Worm (Caenorhabditis elegans) whole organism, L2 larva: ENCODE data around the gene T05C12.11.
A peak's percentile ranks its signal among the peaks of the same experiment; 100 is the strongest.

ENCODE experiments used
- C34F6.9 ChIP-seq: fragments of 150-350 bp; optimal IDR thresholded peaks from 2 replicates; lab custom pipeline; 2014; ENCODE audit warnings: missing biosample characterization, missing genetic modification characterization
- F13H6.1 ChIP-seq: sonication (generic microtip); optimal IDR thresholded peaks from 2 replicates; lab custom pipeline; 2016; ENCODE audit warnings: missing genetic modification characterization, missing compliant biosample characterization
- R02D3.7 ChIP-seq: fragments of 150-350 bp; optimal IDR thresholded peaks from 2 replicates; lab custom pipeline; 2014; ENCODE audit warnings: missing biosample characterization, missing genetic modification characterization
- Y55F3AM.14 ChIP-seq: fragments of 200-800 bp; sonication (Bioruptor generic); optimal IDR thresholded peaks from 2 replicates; lab custom pipeline; 2018; ENCODE audit warnings: mild to moderate bottlenecking, missing genetic modification characterization, missing compliant biosample characterization
- ZK546.5 ChIP-seq: sonication (generic microtip); optimal IDR thresholded peaks from 2 replicates; lab custom pipeline; 2017; ENCODE audit warnings: missing biosample characterization, missing genetic modification characterization
- alr-1 ChIP-seq: fragments of 150-350 bp; optimal IDR thresholded peaks from 2 replicates; lab custom pipeline; 2014; ENCODE audit warnings: missing biosample characterization, missing genetic modification characterization
- aly-2 ChIP-seq: fragments of 150-350 bp; optimal IDR thresholded peaks from 2 replicates; lab custom pipeline; 2014; ENCODE audit warnings: missing biosample characterization, missing genetic modification characterization
- ama-1 ChIP-seq: fragments of 150-350 bp; optimal IDR thresholded peaks from 2 replicates; lab custom pipeline; 2018; ENCODE audit warnings: inconsistent platforms
- blmp-1 ChIP-seq: sonication (generic microtip); optimal IDR thresholded peaks from 2 replicates; lab custom pipeline; 2017; ENCODE audit warnings: missing genetic modification characterization, mild to moderate bottlenecking, missing compliant biosample characterization, antibody characterized with exemption, moderate library complexity; ENCODE audit not compliant: insufficient read depth
- ceh-16 ChIP-seq: fragments of 150-350 bp; optimal IDR thresholded peaks from 2 replicates; lab custom pipeline; 2014; ENCODE audit warnings: missing biosample characterization, missing genetic modification characterization
- ceh-82 ChIP-seq: fragments of 150-350 bp; optimal IDR thresholded peaks from 2 replicates; lab custom pipeline; 2014; ENCODE audit warnings: missing biosample characterization, missing genetic modification characterization
- crh-2 ChIP-seq: sonication (generic microtip); optimal IDR thresholded peaks from 2 replicates; lab custom pipeline; 2017; ENCODE audit warnings: missing biosample characterization, missing genetic modification characterization
- dmd-4 ChIP-seq: sonication (generic microtip); optimal IDR thresholded peaks from 2 replicates; lab custom pipeline; 2017; ENCODE audit warnings: missing biosample characterization, missing genetic modification characterization
- egl-27 ChIP-seq: sonication (generic microtip); optimal IDR thresholded peaks from 3 replicates; lab custom pipeline; 2017; ENCODE audit warnings: missing biosample characterization, missing genetic modification reagents, missing genetic modification characterization
- elt-1 ChIP-seq: fragments of 150-350 bp; optimal IDR thresholded peaks from 2 replicates; lab custom pipeline; 2014; ENCODE audit warnings: missing biosample characterization, missing genetic modification characterization
- elt-3 ChIP-seq: sonication (generic microtip); optimal IDR thresholded peaks from 2 replicates; lab custom pipeline; 2017; ENCODE audit warnings: missing biosample characterization, missing genetic modification characterization
- fos-1 ChIP-seq: fragments of 150-350 bp; optimal IDR thresholded peaks from 2 replicates; lab custom pipeline; 2014; ENCODE audit warnings: missing biosample characterization, missing genetic modification characterization
- gmeb-1 ChIP-seq: fragments of 150-350 bp; optimal IDR thresholded peaks from 2 replicates; lab custom pipeline; 2014; ENCODE audit warnings: missing biosample characterization, missing genetic modification characterization
- lin-11 ChIP-seq: fragments of 150-350 bp; sonication (generic microtip); optimal IDR thresholded peaks from 2 replicates; lab custom pipeline; 2014; ENCODE audit warnings: missing biosample characterization, missing genetic modification characterization, inconsistent platforms, mixed read lengths
- lin-13 ChIP-seq: fragments of 150-350 bp; optimal IDR thresholded peaks from 2 replicates; lab custom pipeline; 2014; ENCODE audit warnings: missing biosample characterization, missing genetic modification reagents, missing genetic modification characterization
- lin-39 ChIP-seq: fragments of 150-350 bp; optimal IDR thresholded peaks from 2 replicates; lab custom pipeline; 2014; ENCODE audit warnings: missing biosample characterization, missing genetic modification reagents, missing genetic modification characterization
- lsy-2 ChIP-seq, 2 experiments: fragments of 150-350 bp in 1 of 2; sonication (generic microtip) in 1 of 2; optimal IDR thresholded peaks; 2 replicates each; lab custom pipeline; 2014 to 2017; ENCODE audit warnings: missing biosample characterization in 2 of 2, missing genetic modification characterization in 2 of 2
- mab-5 ChIP-seq: fragments of 150-350 bp; optimal IDR thresholded peaks from 2 replicates; lab custom pipeline; 2014; ENCODE audit warnings: missing biosample characterization, missing genetic modification characterization
- mbf-1 ChIP-seq: sonication (generic microtip); optimal IDR thresholded peaks from 2 replicates; lab custom pipeline; 2017; ENCODE audit warnings: missing biosample characterization, missing genetic modification characterization
- mdl-1 ChIP-seq, 2 experiments: fragments of 150-350 bp in 1 of 2; sonication (generic microtip) in 1 of 2; optimal IDR thresholded peaks; 2 replicates each; lab custom pipeline; 2017; ENCODE audit warnings: missing biosample characterization in 2 of 2, missing genetic modification characterization in 2 of 2
- nhr-10 ChIP-seq: sonication (generic microtip); optimal IDR thresholded peaks from 2 replicates; lab custom pipeline; 2017; ENCODE audit warnings: missing biosample characterization, missing genetic modification characterization
- nhr-12 ChIP-seq: fragments of 150-350 bp; optimal IDR thresholded peaks from 2 replicates; lab custom pipeline; 2014; ENCODE audit warnings: missing biosample characterization, missing genetic modification characterization
- nhr-129 ChIP-seq: fragments of 150-350 bp; optimal IDR thresholded peaks from 2 replicates; lab custom pipeline; 2014; ENCODE audit warnings: missing biosample characterization, missing genetic modification characterization
- nhr-21 ChIP-seq: fragments of 150-350 bp; optimal IDR thresholded peaks from 2 replicates; lab custom pipeline; 2014; ENCODE audit warnings: missing biosample characterization, missing genetic modification characterization
- nhr-23 ChIP-seq: fragments of 150-350 bp; optimal IDR thresholded peaks from 2 replicates; lab custom pipeline; 2014; ENCODE audit warnings: missing biosample characterization, missing genetic modification reagents, missing genetic modification characterization
- nhr-237 ChIP-seq: fragments of 150-350 bp; optimal IDR thresholded peaks from 2 replicates; lab custom pipeline; 2014; ENCODE audit warnings: missing biosample characterization, missing genetic modification characterization
- nhr-25 ChIP-seq: fragments of 150-350 bp; sonication (generic microtip); optimal IDR thresholded peaks from 3 replicates; lab custom pipeline; 2014; ENCODE audit warnings: missing biosample characterization, missing genetic modification characterization
- nhr-6 ChIP-seq: fragments of 150-350 bp; optimal IDR thresholded peaks from 2 replicates; lab custom pipeline; 2014; ENCODE audit warnings: missing biosample characterization, missing genetic modification characterization
- nhr-77 ChIP-seq: fragments of 150-350 bp; optimal IDR thresholded peaks from 2 replicates; lab custom pipeline; 2014; ENCODE audit warnings: missing biosample characterization, missing genetic modification characterization
- peb-1 ChIP-seq: fragments of 150-350 bp; optimal IDR thresholded peaks from 2 replicates; lab custom pipeline; 2014; ENCODE audit warnings: missing biosample characterization, missing genetic modification characterization
- sem-4 ChIP-seq: fragments of 150-350 bp; optimal IDR thresholded peaks from 2 replicates; lab custom pipeline; 2014; ENCODE audit warnings: missing biosample characterization, missing genetic modification reagents, missing genetic modification characterization
- skn-1 ChIP-seq: sonication (generic microtip); optimal IDR thresholded peaks from 2 replicates; lab custom pipeline; 2017; ENCODE audit warnings: missing biosample characterization, missing genetic modification characterization
- sma-3 ChIP-seq: sonication (generic microtip); optimal IDR thresholded peaks from 2 replicates; lab custom pipeline; 2016; ENCODE audit warnings: missing genetic modification reagents, missing genetic modification characterization, missing compliant biosample characterization
- snpc-4 ChIP-seq: fragments of 150-350 bp; optimal IDR thresholded peaks from 2 replicates; lab custom pipeline; 2014; ENCODE audit warnings: missing biosample characterization, missing genetic modification characterization
- unc-39 ChIP-seq: fragments of 150-350 bp; optimal IDR thresholded peaks from 2 replicates; lab custom pipeline; 2014; ENCODE audit warnings: missing biosample characterization, missing genetic modification characterization
- unc-55 ChIP-seq: fragments of 150-350 bp; sonication (generic microtip); optimal IDR thresholded peaks from 3 replicates; lab custom pipeline; 2014; ENCODE audit warnings: missing biosample characterization, missing genetic modification reagents, missing genetic modification characterization
- unc-62 ChIP-seq: fragments of 150-350 bp; optimal IDR thresholded peaks from 2 replicates; lab custom pipeline; 2014; ENCODE audit warnings: missing biosample characterization, missing genetic modification reagents, missing genetic modification characterization
- zag-1 ChIP-seq: fragments of 150-350 bp; optimal IDR thresholded peaks from 2 replicates; lab custom pipeline; 2014; ENCODE audit warnings: missing biosample characterization, missing genetic modification characterization
- ztf-1 ChIP-seq: fragments of 200-800 bp; sonication (Bioruptor generic); conservative IDR thresholded peaks from 2 replicates; pipeline ENCODE4 v1.3.6; 2022; ENCODE audit warnings: missing genetic modification characterization, missing compliant biosample characterization
- ztf-11 ChIP-seq: sonication (generic microtip); optimal IDR thresholded peaks from 2 replicates; lab custom pipeline; 2017; ENCODE audit warnings: missing biosample characterization, missing genetic modification characterization
- ztf-4 ChIP-seq: fragments of 150-350 bp; optimal IDR thresholded peaks from 2 replicates; lab custom pipeline; 2014; ENCODE audit warnings: missing biosample characterization, missing genetic modification characterization

T05C12.11 gene

DNA sequence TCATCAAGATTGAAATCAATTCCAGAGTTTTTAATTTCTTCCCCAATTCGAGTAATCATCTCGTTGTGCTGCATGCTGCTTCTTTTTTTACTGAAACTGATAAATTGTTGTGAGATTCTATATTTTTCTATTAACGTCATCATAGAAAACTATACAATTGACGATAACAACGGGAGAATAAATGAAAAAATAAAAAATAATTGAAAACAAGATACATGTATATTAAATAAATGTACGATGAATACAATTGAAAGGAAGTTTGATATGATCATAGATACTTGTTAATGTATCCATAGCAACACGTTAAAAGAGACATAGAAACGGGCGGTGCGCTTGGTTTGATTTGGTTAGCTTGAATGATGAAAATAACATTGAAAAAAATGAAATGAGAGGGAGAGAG is 20.2 kb upstream of the T05C12.11 start, which contains the start of gene T05C12.8:
Gene T05C12.8 (minus strand): TSS at position 101 of the 400 bp plus-strand sequence.
- TF ChIP-seq ztf-4 (tag; lab: Kevin White, UChicago): no peak
- no peak for TF ChIP-seq nhr-12
- TF ChIP-seq, all 48 proteins: peak for 0

DNA sequence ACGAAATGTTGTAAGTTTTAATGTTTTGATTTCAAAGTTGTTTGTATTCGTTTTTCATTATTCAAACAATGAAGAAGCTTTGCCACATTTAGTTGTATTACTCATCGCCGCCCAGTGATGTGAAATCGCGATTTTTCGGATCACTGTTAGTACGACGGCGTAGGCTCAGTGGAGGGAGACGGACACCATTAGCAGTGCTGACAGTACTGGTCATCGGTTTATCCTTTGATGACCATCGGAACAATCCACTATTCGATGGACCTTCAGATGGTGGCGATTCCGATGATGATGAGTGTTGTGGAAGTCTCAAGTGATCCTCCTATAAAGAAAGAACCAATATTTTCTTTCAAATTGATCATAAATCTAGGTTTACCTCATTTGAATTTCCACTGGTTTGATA is 17.2 kb upstream of the T05C12.11 start:
- TF ChIP-seq nhr-23 (tag; lab: Kevin White, UChicago) (no peak), elt-1 (tag; lab: Kevin White, UChicago) (no peak), ZK546.5 (tag; lab: Kevin White, UChicago) (no peak), ceh-16 (tag; lab: Kevin White, UChicago) (no peak), skn-1 (tag; lab: Kevin White, UChicago) (no peak), zag-1 (tag; lab: Kevin White, UChicago) (no peak), nhr-12 (no peak), C34F6.9 (tag; lab: Kevin White, UChicago) (no peak), sma-3 (GFP tag; lab: Kevin White, UChicago) (no peak), ztf-1 (GFP tag; lab: Robert Waterston, UW) (no peak), unc-55 (no peak), lsy-2 (tag; optimal IDR thresholded peaks at IDR 0.05; lab: Kevin White, UChicago) (no peak), ztf-4 (tag; lab: Kevin White, UChicago) (no peak), R02D3.7 (tag; lab: Kevin White, UChicago) (no peak), lin-13 (GFP tag; lab: Kevin White, UChicago) (no peak)
- TF ChIP-seq, all 48 proteins: peak for 0

DNA sequence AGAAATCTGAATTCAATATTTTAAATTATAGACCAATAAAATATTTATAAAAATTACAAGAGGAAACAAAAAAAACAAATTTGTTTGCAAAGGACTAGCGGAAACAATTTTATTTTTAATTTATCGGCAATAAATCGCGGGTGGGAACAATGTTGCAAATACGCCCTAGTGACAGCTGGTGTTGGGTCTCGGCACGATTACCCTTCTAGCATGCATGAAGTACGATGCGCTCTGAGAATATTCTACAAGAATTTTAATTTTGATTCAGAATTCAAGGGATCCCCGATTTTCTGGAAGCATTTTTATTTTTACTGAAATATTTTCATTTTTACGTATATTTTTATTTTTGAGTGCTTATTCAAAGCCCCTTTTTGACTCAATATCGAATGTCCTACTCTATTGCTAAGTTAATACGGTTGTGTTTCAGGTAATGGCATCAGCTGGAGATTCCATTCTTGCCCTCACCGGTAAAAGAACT is 14.8 kb upstream of the T05C12.11 start, which contains the start of the genes mig-5 and cct-1:
Gene mig-5 (minus strand): TSS at position 8 of the 478 bp plus-strand sequence.
Gene cct-1 (plus strand): TSS at position 428 of the 478 bp plus-strand sequence.
- TF ChIP-seq F13H6.1 (tag; lab: Kevin White, UChicago) (peak; percentile 96), peb-1 (tag; lab: Kevin White, UChicago) (no peak), ZK546.5 (tag; lab: Kevin White, UChicago) (peak; percentile 90), unc-62 (GFP tag; lab: Kevin White, UChicago) (peak; percentile 89), C34F6.9 (tag; lab: Kevin White, UChicago) (peak; percentile 99), fos-1 (tag; lab: Kevin White, UChicago) (peak; percentile 90), lin-11 (tag; lab: Kevin White, UChicago) (peak; percentile 98), blmp-1 (tag; lab: Kevin White, UChicago) (peak; percentile 75), Y55F3AM.14 (peak; percentile 71), ztf-1 (GFP tag; lab: Robert Waterston, UW) (no peak), ztf-11 (tag; lab: Kevin White, UChicago) (peak; percentile 51), ceh-82 (tag; lab: Kevin White, UChicago) (peak; percentile 91), R02D3.7 (tag; lab: Kevin White, UChicago) (peak; percentile 83), snpc-4 (peak; percentile 90), ceh-16 (tag; lab: Kevin White, UChicago) (peak; percentile 92), nhr-10 (peak; percentile 85), lsy-2 (tag; optimal IDR thresholded peaks at IDR 0.05; lab: Kevin White, UChicago) (peak; percentile 99 to 100), nhr-25 (tag; lab: Kevin White, UChicago) (peak; percentile 99), dmd-4 (tag; lab: Kevin White, UChicago) (peak; percentile 41), egl-27 (tag; lab: Kevin White, UChicago) (peak; percentile 91), ama-1 (peak; percentile 41), aly-2 (tag; lab: Kevin White, UChicago) (no peak), mab-5 (tag; lab: Kevin White, UChicago) (peak; percentile 97), lin-39 (tag; lab: Kevin White, UChicago) (no peak), nhr-77 (tag; lab: Kevin White, UChicago) (peak; percentile 86), unc-55 (peak; percentile 100), crh-2 (tag; lab: Kevin White, UChicago) (peak; percentile 99), mbf-1 (tag; lab: Kevin White, UChicago) (peak; percentile 50), zag-1 (tag; lab: Kevin White, UChicago) (peak; percentile 94), nhr-23 (tag; lab: Kevin White, UChicago) (no peak), nhr-237 (tag; lab: Kevin White, UChicago) (peak; percentile 84), skn-1 (tag; lab: Kevin White, UChicago) (peak; percentile 63), nhr-12 (peak; percentile 42), sem-4 (peak; percentile 99), lin-13 (GFP tag; lab: Kevin White, UChicago) (peak; percentile 97), unc-39 (no peak), elt-3 (no peak), elt-1 (tag; lab: Kevin White, UChicago) (peak; percentile 16), mdl-1 (tag; optimal IDR thresholded peaks at IDR 0.05; lab: Kevin White, UChicago) (peak in 1 of 2 experiments; percentile 78), nhr-6 (peak; percentile 97), alr-1 (tag; lab: Kevin White, UChicago) (peak; percentile 9), nhr-129 (tag; lab: Kevin White, UChicago) (peak; percentile 94), gmeb-1 (peak; percentile 98), ztf-4 (tag; lab: Kevin White, UChicago) (peak; percentile 98), sma-3 (GFP tag; lab: Kevin White, UChicago) (peak; percentile 98), nhr-21 (peak; percentile 97)
